Worm (Caenorhabditis elegans): ENCODE results near the gene ima-1.

DNA sequence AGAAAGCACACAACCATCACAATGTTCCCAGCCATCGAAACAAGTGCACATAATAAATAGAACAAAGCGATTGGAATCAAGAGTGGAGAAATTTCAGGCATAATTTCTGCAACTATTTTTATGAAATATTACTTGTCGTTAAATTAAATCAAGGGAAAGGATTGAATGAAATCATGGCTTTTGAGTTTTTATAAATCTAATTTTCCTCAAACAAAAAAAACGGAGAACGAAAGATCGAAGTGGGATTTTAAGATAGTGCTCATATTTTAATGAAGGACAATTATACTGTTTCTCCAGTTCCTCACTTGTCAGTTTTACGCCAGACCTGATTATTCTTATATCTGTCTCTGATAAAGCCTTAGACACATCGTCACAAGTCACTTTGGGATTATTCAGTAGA lies 13.0 kb downstream of the ima-1 start, which contains the start of gene srsx-33:
- TF ChIP-seq zag-1 (tag; optimal IDR thresholded peaks at IDR 0.05) (no peak), nhr-12 (tag; optimal IDR thresholded peaks at IDR 0.05) (no peak), egl-13 (tag; optimal IDR thresholded peaks at IDR 0.05) (no peak), ztf-4 (tag; optimal IDR thresholded peaks at IDR 0.05) (no peak), lsy-2 (tag; optimal IDR thresholded peaks at IDR 0.05) (no peak), sox-4 (tag; optimal IDR thresholded peaks at IDR 0.05) (no peak), jun-1 (tag; optimal IDR thresholded peaks at IDR 0.05) (no peak), ceh-82 (tag; optimal IDR thresholded peaks at IDR 0.05) (no peak), skn-1 (tag; optimal IDR thresholded peaks at IDR 0.05) (no peak), nhr-237 (tag; optimal IDR thresholded peaks at IDR 0.05) (no peak), elt-2 (tag; optimal IDR thresholded peaks at IDR 0.05) (no peak)

Measured in whole organism, L1 larva.